Worm (Caenorhabditis elegans): Measurements from ENCODE around the gene Y57G11C.30.

DNA sequence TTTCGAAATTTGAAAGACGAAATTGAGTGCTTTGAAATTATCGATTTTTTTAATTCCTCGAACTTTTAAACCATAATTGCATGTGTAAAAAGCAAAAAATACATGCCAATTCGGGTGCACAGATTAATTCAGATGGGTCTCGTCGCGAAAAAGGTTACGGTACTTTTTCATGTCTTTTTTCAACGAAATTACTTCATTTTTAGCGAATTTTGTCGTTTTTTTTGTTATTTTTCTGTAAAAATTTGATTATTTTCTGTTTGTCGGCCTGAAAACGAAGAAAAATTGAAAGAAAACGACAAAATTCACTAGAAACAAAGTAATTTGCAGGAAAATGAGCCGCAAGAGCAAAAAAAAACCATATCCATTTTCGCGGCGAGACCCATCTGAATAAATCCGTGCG lies 16.1 kb downstream of the Y57G11C.30 start:
- TF ChIP-seq elt-2 (tag; optimal IDR thresholded peaks at IDR 0.05) (no peak), F16B12.6 (tag; optimal IDR thresholded peaks at IDR 0.05) (no peak), pag-3 (tag; optimal IDR thresholded peaks at IDR 0.05; ENCODE audit: borderline replicate concordance, insufficient read depth) (no peak), lir-3 (tag; optimal IDR thresholded peaks at IDR 0.05; ENCODE audit: poor library complexity) (no peak), fos-1 (tag; optimal IDR thresholded peaks at IDR 0.05) (no peak), nhr-47 (tag; optimal IDR thresholded peaks at IDR 0.05) (no peak), sox-4 (tag; optimal IDR thresholded peaks at IDR 0.05) (no peak), tbx-2 (tag; optimal IDR thresholded peaks at IDR 0.05) (no peak)

Data from whole organism, L1 larva.